Worm (Caenorhabditis elegans) whole organism, young adult: Measurements from ENCODE around the gene Y43F8C.23.

ENCODE experiments used
- B0019.2 ChIP-seq: fragments of 200-800 bp; sonication (Bioruptor generic); conservative IDR thresholded peaks from 2 replicates; pipeline ENCODE4 v1.3.6; 2022; ENCODE audit warnings: missing genetic modification reagents, missing genetic modification characterization, missing compliant biosample characterization
- B0261.1 ChIP-seq: sonication (generic microtip); optimal IDR thresholded peaks from 2 replicates; lab custom pipeline; 2016; ENCODE audit warnings: mild to moderate bottlenecking, missing genetic modification characterization, moderate library complexity, missing compliant biosample characterization
- C17E4.6 ChIP-seq: fragments of 200-800 bp; sonication (Bioruptor generic); IDR thresholded peaks from 2 replicates; pipeline ENCODE4 v1.3.6; 2022; ENCODE audit warnings: missing genetic modification reagents, missing genetic modification characterization, missing compliant biosample characterization
- D2030.7 ChIP-seq: fragments of 200-800 bp; sonication (Bioruptor generic); IDR thresholded peaks from 2 replicates; pipeline ENCODE4 v1.3.6; 2022; ENCODE audit warnings: missing genetic modification reagents, missing genetic modification characterization, missing compliant biosample characterization
- F10E7.11 ChIP-seq: sonication (generic microtip); optimal IDR thresholded peaks from 2 replicates; lab custom pipeline; 2017; ENCODE audit warnings: mild to moderate bottlenecking, missing genetic modification characterization, moderate library complexity, missing compliant biosample characterization
- F22D6.2 ChIP-seq: sonication (generic microtip); optimal IDR thresholded peaks from 2 replicates; lab custom pipeline; 2016; ENCODE audit warnings: mild to moderate bottlenecking, missing genetic modification characterization, missing compliant biosample characterization
- F33H1.4 ChIP-seq: fragments of 200-800 bp; sonication (Bioruptor generic); IDR thresholded peaks from 2 replicates; pipeline ENCODE4 v1.3.6; 2022; ENCODE audit warnings: missing genetic modification reagents, missing genetic modification characterization, missing compliant biosample characterization
- F52B5.7 ChIP-seq: sonication (generic microtip); optimal IDR thresholded peaks from 2 replicates; lab custom pipeline; 2016; ENCODE audit warnings: mild to moderate bottlenecking, missing genetic modification characterization, missing compliant biosample characterization
- F57A8.1 ChIP-seq: fragments of 200-800 bp; sonication (Bioruptor generic); optimal IDR thresholded peaks from 2 replicates; lab custom pipeline; 2018; ENCODE audit warnings: mild to moderate bottlenecking, missing genetic modification characterization, moderate library complexity, missing compliant biosample characterization
- T07F8.4 ChIP-seq: sonication (generic microtip); optimal IDR thresholded peaks from 2 replicates; lab custom pipeline; 2016; ENCODE audit warnings: mild to moderate bottlenecking, missing genetic modification characterization, moderate library complexity, missing compliant biosample characterization
- Y53F4B.3 ChIP-seq: fragments of 200-800 bp; sonication (Bioruptor generic); IDR thresholded peaks from 2 replicates; pipeline ENCODE4 v1.3.6; 2022; ENCODE audit warnings: missing genetic modification reagents, missing genetic modification characterization, missing compliant biosample characterization
- Y53G8AR.9 ChIP-seq: fragments of 200-800 bp; sonication (Bioruptor generic); conservative IDR thresholded peaks from 2 replicates; pipeline ENCODE4 v1.3.6; 2022; ENCODE audit warnings: missing genetic modification reagents, missing genetic modification characterization, missing compliant biosample characterization
- aptf-3 ChIP-seq: fragments of 200-800 bp; sonication (Bioruptor generic); IDR thresholded peaks from 2 replicates; pipeline ENCODE4 v1.3.6; 2022; ENCODE audit warnings: missing genetic modification characterization, missing compliant biosample characterization
- atf-7 ChIP-seq: sonication (generic microtip); optimal IDR thresholded peaks from 2 replicates; lab custom pipeline; 2017; ENCODE audit warnings: mild to moderate bottlenecking, missing genetic modification characterization, missing compliant biosample characterization
- attf-3 ChIP-seq: fragments of 200-800 bp; sonication (Bioruptor generic); conservative IDR thresholded peaks from 2 replicates; pipeline ENCODE4 v1.3.6; 2022; ENCODE audit warnings: missing genetic modification reagents, missing genetic modification characterization, missing compliant biosample characterization
- bed-2 ChIP-seq: fragments of 200-800 bp; sonication (Bioruptor generic); IDR thresholded peaks from 2 replicates; pipeline ENCODE4 v1.3.6; 2022; ENCODE audit warnings: missing genetic modification reagents, missing genetic modification characterization, missing compliant biosample characterization
- ccch-3 ChIP-seq: fragments of 200-800 bp; sonication (Bioruptor generic); optimal IDR thresholded peaks from 2 replicates; lab custom pipeline; 2018; ENCODE audit warnings: mild to moderate bottlenecking, missing genetic modification characterization, missing compliant biosample characterization
- cebp-2 ChIP-seq: fragments of 200-800 bp; sonication (Bioruptor generic); IDR thresholded peaks from 2 replicates; pipeline ENCODE4 v1.3.6; 2022; ENCODE audit warnings: missing genetic modification characterization, missing compliant biosample characterization
- ceh-27 ChIP-seq: fragments of 200-800 bp; sonication (Bioruptor generic); optimal IDR thresholded peaks from 2 replicates; lab custom pipeline; 2018; ENCODE audit warnings: mild to moderate bottlenecking, missing genetic modification characterization, moderate library complexity, missing compliant biosample characterization
- ceh-40 ChIP-seq: fragments of 200-800 bp; sonication (Bioruptor generic); IDR thresholded peaks from 2 replicates; pipeline ENCODE4 v1.3.6; 2022; ENCODE audit warnings: missing genetic modification characterization, missing compliant biosample characterization
- die-1 ChIP-seq: sonication (generic microtip); optimal IDR thresholded peaks from 2 replicates; lab custom pipeline; 2016; ENCODE audit warnings: missing genotype, mild to moderate bottlenecking, missing genetic modification characterization, missing compliant biosample characterization
- dpl-1 ChIP-seq: fragments of 150-350 bp; optimal IDR thresholded peaks from 2 replicates; lab custom pipeline; 2014; ENCODE audit warnings: missing biosample characterization, missing genetic modification reagents, missing genetic modification characterization
- efl-1 ChIP-seq: fragments of 150-350 bp; optimal IDR thresholded peaks from 2 replicates; lab custom pipeline; 2014; ENCODE audit warnings: missing biosample characterization, missing genetic modification reagents, missing genetic modification characterization
- egl-18 ChIP-seq: fragments of 200-800 bp; sonication (Bioruptor generic); IDR thresholded peaks from 2 replicates; pipeline ENCODE4 v1.3.6; 2022; ENCODE audit warnings: missing genetic modification reagents, missing genetic modification characterization, missing compliant biosample characterization
- egl-44 ChIP-seq: fragments of 200-800 bp; sonication (Bioruptor generic); IDR thresholded peaks from 2 replicates; pipeline ENCODE4 v1.3.6; 2022; ENCODE audit warnings: missing genetic modification reagents, missing genetic modification characterization, missing compliant biosample characterization
- ekl-4 ChIP-seq: fragments of 200-800 bp; sonication (Bioruptor generic); IDR thresholded peaks from 2 replicates; pipeline ENCODE4 v1.3.6; 2022; ENCODE audit warnings: missing genetic modification reagents, missing genetic modification characterization, missing compliant biosample characterization
- hlh-12 ChIP-seq: sonication (generic microtip); optimal IDR thresholded peaks from 2 replicates; lab custom pipeline; 2016; ENCODE audit warnings: missing genetic modification characterization, missing compliant biosample characterization
- lin-26 ChIP-seq: fragments of 200-800 bp; sonication (Bioruptor generic); IDR thresholded peaks from 2 replicates; pipeline ENCODE4 v1.3.6; 2022; ENCODE audit warnings: missing genetic modification reagents, missing genetic modification characterization, missing compliant biosample characterization
- lin-35 ChIP-seq, 3 experiments: fragments of 150-350 bp in 2 of 3; sonication (generic microtip) in 1 of 3; optimal IDR thresholded peaks; 2 replicates each; lab custom pipeline; 2014 to 2018; ENCODE audit warnings: missing biosample characterization in 3 of 3, missing genetic modification characterization in 3 of 3, missing genetic modification reagents in 3 of 3
- lin-40 ChIP-seq: sonication (generic microtip); optimal IDR thresholded peaks from 2 replicates; lab custom pipeline; 2016; ENCODE audit warnings: missing genetic modification characterization, mild to moderate bottlenecking, missing compliant biosample characterization, missing genotype, missing genetic modification reagents
- lin-54 ChIP-seq: fragments of 200-800 bp; sonication (Bioruptor generic); optimal IDR thresholded peaks from 2 replicates; lab custom pipeline; 2018; ENCODE audit warnings: mild to moderate bottlenecking, missing genetic modification characterization, missing compliant biosample characterization
- lsl-1 ChIP-seq: fragments of 200-800 bp; sonication (Bioruptor generic); optimal IDR thresholded peaks from 2 replicates; lab custom pipeline; 2018; ENCODE audit warnings: mild to moderate bottlenecking, missing genetic modification characterization, moderate library complexity, missing compliant biosample characterization
- madf-3 ChIP-seq: fragments of 200-800 bp; sonication (Bioruptor generic); IDR thresholded peaks from 2 replicates; pipeline ENCODE4 v1.3.6; 2022; ENCODE audit warnings: missing genetic modification reagents, missing genetic modification characterization, missing compliant biosample characterization
- madf-6 ChIP-seq: fragments of 200-800 bp; sonication (Bioruptor generic); IDR thresholded peaks from 2 replicates; pipeline ENCODE4 v1.3.6; 2022; ENCODE audit warnings: missing genetic modification reagents, missing genetic modification characterization, missing compliant biosample characterization
- madf-8 ChIP-seq: fragments of 200-800 bp; sonication (Bioruptor generic); conservative IDR thresholded peaks from 2 replicates; pipeline ENCODE4 v1.3.6; 2022; ENCODE audit warnings: missing genetic modification reagents, missing genetic modification characterization, missing compliant biosample characterization
- mcd-1 ChIP-seq: fragments of 200-800 bp; sonication (Bioruptor generic); IDR thresholded peaks from 2 replicates; pipeline ENCODE4 v1.3.6; 2022; ENCODE audit warnings: missing genetic modification reagents, missing genetic modification characterization, missing compliant biosample characterization
- rec-8 ChIP-seq, 2 experiments: sonication (generic microtip); optimal IDR thresholded peaks; 2 replicates each; lab custom pipeline; 2016; ENCODE audit warnings: mild to moderate bottlenecking in 2 of 2, missing genetic modification characterization in 2 of 2, missing genetic modification reagents in 2 of 2, missing genotype in 2 of 2, missing biosample characterization in 1 of 2, missing compliant biosample characterization in 1 of 2, moderate library complexity in 1 of 2
- repo-1 ChIP-seq: sonication (generic microtip); optimal IDR thresholded peaks from 2 replicates; lab custom pipeline; 2017; ENCODE audit warnings: mild to moderate bottlenecking, missing genetic modification characterization, missing compliant biosample characterization
- rpc-1 ChIP-seq, 2 experiments: fragments of 150-350 bp in 1 of 2; sonication (generic microtip) in 1 of 2; optimal IDR thresholded peaks; 2 replicates each; lab custom pipeline; 2014 to 2018; ENCODE audit warnings: missing biosample characterization in 1 of 2, missing genetic modification characterization in 1 of 2, missing genetic modification reagents in 1 of 2, missing genotype in 1 of 2
- sdz-38 ChIP-seq: sonication (generic microtip); optimal IDR thresholded peaks from 2 replicates; lab custom pipeline; 2016; ENCODE audit warnings: missing genotype, missing genetic modification characterization, missing compliant biosample characterization
- snpc-1.1 ChIP-seq: sonication (generic microtip); optimal IDR thresholded peaks from 2 replicates; lab custom pipeline; 2017; ENCODE audit warnings: missing genetic modification characterization, mild to moderate bottlenecking, missing compliant biosample characterization, antibody characterized with exemption, moderate library complexity, missing genotype, missing genetic modification reagents; ENCODE audit not compliant: insufficient read depth
- snpc-3.4 ChIP-seq: sonication (generic microtip); optimal IDR thresholded peaks from 2 replicates; lab custom pipeline; 2017; ENCODE audit warnings: missing genetic modification characterization, mild to moderate bottlenecking, missing compliant biosample characterization, antibody characterized with exemption, moderate library complexity, missing genotype, missing genetic modification reagents
- unc-130 ChIP-seq: sonication (generic microtip); optimal IDR thresholded peaks from 2 replicates; lab custom pipeline; 2016; ENCODE audit warnings: missing genetic modification reagents, missing genetic modification characterization, missing compliant biosample characterization
- zfh-2 ChIP-seq: fragments of 200-800 bp; sonication (Bioruptor generic); conservative IDR thresholded peaks from 2 replicates; pipeline ENCODE4 v1.3.6; 2022; ENCODE audit warnings: missing genetic modification reagents, missing genetic modification characterization, missing compliant biosample characterization
- ztf-26 ChIP-seq: sonication (generic microtip); optimal IDR thresholded peaks from 2 replicates; lab custom pipeline; 2017; ENCODE audit warnings: missing genetic modification characterization, missing compliant biosample characterization
- ztf-6 ChIP-seq: fragments of 200-800 bp; sonication (Bioruptor generic); IDR thresholded peaks from 2 replicates; pipeline ENCODE4 v1.3.6; 2022; ENCODE audit warnings: missing genetic modification reagents, missing genetic modification characterization, missing compliant biosample characterization

Y43F8C.23 gene

DNA sequence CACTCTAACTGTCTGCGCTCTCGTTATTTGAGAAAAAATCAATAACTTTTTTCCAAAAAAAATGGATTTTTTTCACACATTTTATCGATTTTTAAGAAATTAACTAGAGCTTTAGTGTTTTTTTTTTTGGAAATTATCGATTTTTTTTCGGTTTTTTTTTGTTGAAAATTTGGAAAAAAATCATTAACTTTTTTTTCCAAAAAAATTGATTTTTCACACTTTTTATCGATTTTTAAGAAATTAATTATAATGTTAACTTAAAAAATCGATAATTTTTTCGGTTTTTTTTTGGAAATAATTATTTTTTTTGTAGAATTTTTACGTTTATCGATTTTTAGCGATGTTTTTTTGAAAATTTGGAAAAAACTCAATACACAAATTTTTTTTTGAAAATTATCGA, 32.7 kb upstream of the Y43F8C.23 start:
- TF ChIP-seq F33H1.4 (GFP tag; lab: Robert Waterston, UW): no peak
- no peak for TF ChIP-seq ceh-27 (GFP tag; lab: Kevin White, UChicago)
- TF ChIP-seq F22D6.2: no peak
- TF ChIP-seq madf-3: no peak
- TF ChIP-seq bed-2 (GFP tag; lab: Robert Waterston, UW): no peak
- no peak for TF ChIP-seq F52B5.7 (tag; lab: Kevin White, UChicago)
- TF ChIP-seq repo-1 (tag; lab: Kevin White, UChicago): no peak
- no peak for TF ChIP-seq efl-1
- no peak for TF ChIP-seq snpc-1.1 (tag; lab: Kevin White, UChicago)
- no peak for TF ChIP-seq sdz-38 (tag; lab: Kevin White, UChicago)
- no peak for TF ChIP-seq unc-130 (GFP tag; lab: Kevin White, UChicago)
- no peak for TF ChIP-seq snpc-3.4 (tag; lab: Kevin White, UChicago)
- TF ChIP-seq ceh-40 (GFP tag; lab: Robert Waterston, UW): no peak
- no peak for TF ChIP-seq lsl-1 (GFP tag; lab: Kevin White, UChicago)
- TF ChIP-seq egl-18 (GFP tag; lab: Robert Waterston, UW): no peak
- no peak for TF ChIP-seq T07F8.4 (tag; lab: Kevin White, UChicago)
- no peak for TF ChIP-seq lin-35 (GFP tag; optimal IDR thresholded peaks at IDR 0.05; lab: Kevin White, UChicago)
- no peak for TF ChIP-seq lin-40 (tag; lab: Kevin White, UChicago)

DNA sequence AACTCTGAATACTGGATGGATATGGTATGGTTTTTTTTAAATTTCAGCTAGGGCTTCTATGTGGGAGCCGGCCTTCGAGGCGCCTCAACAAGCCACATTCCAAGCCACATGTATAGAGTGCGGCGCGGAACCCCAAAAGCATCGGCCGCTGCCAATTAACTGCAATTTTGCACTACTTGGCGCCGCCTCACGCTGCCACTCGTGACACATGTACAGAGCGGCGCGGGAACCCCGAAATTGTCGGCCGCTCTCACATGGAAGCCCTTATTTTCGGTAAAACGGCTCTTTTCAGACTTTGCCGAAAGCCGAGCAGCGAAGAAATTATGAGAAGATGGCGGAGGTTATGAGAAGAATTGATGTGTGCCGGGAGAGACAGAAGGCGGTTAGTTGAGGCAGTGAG, 32.2 kb upstream of the Y43F8C.23 start:
- TF ChIP-seq lin-54 (GFP tag; lab: Kevin White, UChicago): no peak
- TF ChIP-seq zfh-2 (GFP tag; lab: Robert Waterston, UW): peak; percentile 69

DNA sequence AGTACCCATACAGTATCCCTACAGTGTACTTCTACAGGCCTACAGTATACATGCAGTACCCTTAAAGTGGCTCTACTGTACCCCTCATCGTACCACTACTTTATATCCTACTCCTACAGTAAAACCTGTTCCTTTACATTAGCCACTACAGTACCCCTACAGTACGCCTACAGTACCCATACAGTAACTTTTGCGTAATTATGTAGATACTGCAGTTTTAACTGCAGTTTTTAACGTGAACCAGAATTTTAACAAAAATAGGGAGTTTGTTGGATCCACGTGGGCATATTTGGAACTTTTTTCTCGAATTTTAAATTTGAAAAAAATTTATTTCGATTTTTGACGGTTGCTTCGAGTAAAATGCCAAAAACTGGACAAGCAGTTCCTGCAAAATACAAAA, 31.8 kb upstream of the Y43F8C.23 start, which contains the start of gene W04E12.4:
Gene W04E12.4, plus strand, starts transcription at position 301 of the 400 bp plus-strand sequence.
- no peak for TF ChIP-seq die-1 (tag; lab: Kevin White, UChicago)
- no peak for TF ChIP-seq ztf-26 (tag; lab: Kevin White, UChicago)
- no peak for TF ChIP-seq attf-3 (GFP tag; lab: Robert Waterston, UW)
- TF ChIP-seq lin-26 (GFP tag; lab: Robert Waterston, UW): no peak
- TF ChIP-seq madf-8 (GFP tag; lab: Robert Waterston, UW): no peak
- TF ChIP-seq ztf-6 (GFP tag; lab: Robert Waterston, UW): no peak
- no peak for TF ChIP-seq madf-6 (GFP tag; lab: Robert Waterston, UW)
- no peak for TF ChIP-seq hlh-12 (tag; lab: Kevin White, UChicago)
- TF ChIP-seq lin-40 (tag; lab: Kevin White, UChicago): no peak
- TF ChIP-seq F57A8.1: no peak
- TF ChIP-seq aptf-3: no peak
- TF ChIP-seq Y53G8AR.9 (GFP tag; lab: Robert Waterston, UW): no peak
- TF ChIP-seq ccch-3: no peak
- TF ChIP-seq B0261.1: no peak
- no peak for TF ChIP-seq mcd-1 (GFP tag; lab: Robert Waterston, UW)
- TF ChIP-seq ceh-27 (GFP tag; lab: Kevin White, UChicago): no peak
- TF ChIP-seq atf-7 (tag; lab: Kevin White, UChicago): no peak
- TF ChIP-seq zfh-2 (GFP tag; lab: Robert Waterston, UW): no peak

ce11 chrV:19741651-19742050, 30.1 kb upstream of the Y43F8C.23 start, which contains the start of gene W04E12.3:
Gene W04E12.3 (plus strand): TSS chrV:19741951.
- TF ChIP-seq ekl-4 (GFP tag; lab: Robert Waterston, UW) (no peak), C17E4.6 (GFP tag; lab: Robert Waterston, UW) (no peak), B0019.2 (GFP tag; lab: Robert Waterston, UW) (no peak), egl-44 (GFP tag; lab: Robert Waterston, UW) (no peak), rpc-1 (optimal IDR thresholded peaks at IDR 0.05; lab: Kevin White, UChicago) (no peak), rpc-1 (tag; optimal IDR thresholded peaks at IDR 0.05; lab: Kevin White, UChicago) (no peak), ceh-27 (GFP tag; lab: Kevin White, UChicago) (no peak), D2030.7 (GFP tag; lab: Robert Waterston, UW) (no peak), dpl-1 (GFP tag; lab: Kevin White, UChicago) (no peak), Y53F4B.3 (GFP tag; lab: Robert Waterston, UW) (no peak), cebp-2 (GFP tag; lab: Robert Waterston, UW) (no peak), F10E7.11 (no peak), rec-8 (tag; optimal IDR thresholded peaks at IDR 0.05; lab: Kevin White, UChicago) (no peak)
